Fruit fly (Drosophila melanogaster) whole organism, embryonic: ENCODE results near the gene Iyd.

Experiments
- Asciz ChIP-seq: fragments of 200-800 bp; sonication (Bioruptor generic); optimal IDR thresholded peaks from 2 replicates; lab custom pipeline; 2017; ENCODE audit warnings: missing biosample characterization, mild to moderate bottlenecking, missing genetic modification characterization, missing genetic modification reagents
- Atf6 ChIP-seq: fragments of 200-800 bp; sonication (Bioruptor generic); IDR thresholded peaks from 2 replicates; pipeline ENCODE4 v1.3.6; 2022; ENCODE audit warnings: missing biosample characterization, missing genetic modification characterization
- BtbVII ChIP-seq: fragments of 200-800 bp; sonication (Bioruptor generic); optimal IDR thresholded peaks from 3 replicates; lab custom pipeline; 2017; ENCODE audit warnings: missing biosample characterization, mild to moderate bottlenecking, missing genetic modification characterization
- CG1233 ChIP-seq: fragments of 200-800 bp; sonication (Bioruptor generic); optimal IDR thresholded peaks from 4 replicates; lab custom pipeline; 2018; ENCODE audit warnings: missing biosample characterization, mild to moderate bottlenecking, missing genetic modification characterization
- CG12391 ChIP-seq: fragments of 200-800 bp; sonication (Bioruptor generic); optimal IDR thresholded peaks from 3 replicates; lab custom pipeline; 2018; ENCODE audit warnings: missing biosample characterization, mild to moderate bottlenecking, missing genetic modification characterization, moderate library complexity
- CG12659 ChIP-seq: fragments of 200-800 bp; sonication (Bioruptor generic); optimal IDR thresholded peaks from 3 replicates; lab custom pipeline; 2017; ENCODE audit warnings: mild to moderate bottlenecking, missing biosample characterization, missing genetic modification reagents, missing genetic modification characterization
- CG13775 ChIP-seq: fragments of 200-800 bp; sonication (Bioruptor generic); optimal IDR thresholded peaks from 3 replicates; lab custom pipeline; 2017; ENCODE audit warnings: missing biosample characterization, mild to moderate bottlenecking, missing genetic modification characterization
- CG14014 ChIP-seq: fragments of 200-800 bp; sonication (Bioruptor generic); IDR thresholded peaks from 2 replicates; pipeline ENCODE4 v1.3.6; 2022; ENCODE audit warnings: missing biosample characterization, missing genetic modification characterization
- CG1529 ChIP-seq: fragments of 200-800 bp; sonication (Bioruptor generic); optimal IDR thresholded peaks from 3 replicates; lab custom pipeline; 2018; ENCODE audit warnings: missing biosample characterization, missing genetic modification characterization
- CG16815 ChIP-seq: fragments of 200-800 bp; sonication (Bioruptor generic); optimal IDR thresholded peaks from 3 replicates; lab custom pipeline; 2017; ENCODE audit warnings: missing biosample characterization, mild to moderate bottlenecking, missing genetic modification characterization
- CG17612 ChIP-seq: fragments of 200-800 bp; sonication (Bioruptor generic); IDR thresholded peaks from 2 replicates; pipeline ENCODE4 v1.3.6; 2022; ENCODE audit warnings: missing biosample characterization, missing genetic modification characterization
- CG30431 ChIP-seq: fragments of 200-800 bp; sonication (Bioruptor generic); optimal IDR thresholded peaks from 2 replicates; lab custom pipeline; 2017; ENCODE audit warnings: missing biosample characterization, missing genetic modification characterization
- CG33213 ChIP-seq: fragments of 200-800 bp; sonication (Bioruptor generic); optimal IDR thresholded peaks from 3 replicates; lab custom pipeline; 2016; ENCODE audit warnings: missing biosample characterization, missing genetic modification characterization
- CG34422 ChIP-seq: fragments of 200-800 bp; sonication (Bioruptor generic); IDR thresholded peaks from 3 replicates; pipeline ENCODE4 v1.3.6; 2022; ENCODE audit warnings: missing biosample characterization, missing genetic modification characterization
- CG3995 ChIP-seq: fragments of 200-800 bp; sonication (Bioruptor generic); optimal IDR thresholded peaks from 3 replicates; lab custom pipeline; 2016; ENCODE audit warnings: missing biosample characterization, missing genetic modification characterization
- CG4328 ChIP-seq: fragments of 200-800 bp; sonication (Bioruptor generic); optimal IDR thresholded peaks from 3 replicates; lab custom pipeline; 2017; ENCODE audit warnings: missing biosample characterization, missing genetic modification reagents, missing genetic modification characterization
- CG6175 ChIP-seq: fragments of 200-800 bp; sonication (Bioruptor generic); IDR thresholded peaks from 3 replicates; pipeline ENCODE4 v1.3.6; 2022; ENCODE audit warnings: missing biosample characterization, missing genetic modification characterization
- CG6654 ChIP-seq: fragments of 200-800 bp; sonication (Bioruptor generic); optimal IDR thresholded peaks from 2 replicates; lab custom pipeline; 2017; ENCODE audit warnings: missing biosample characterization, mild to moderate bottlenecking, missing genetic modification characterization
- CG6683 ChIP-seq: fragments of 200-800 bp; sonication (Bioruptor generic); optimal IDR thresholded peaks from 2 replicates; lab custom pipeline; 2017; ENCODE audit warnings: missing biosample characterization, mild to moderate bottlenecking, missing genetic modification characterization, missing genetic modification reagents
- CG6813 ChIP-seq: fragments of 200-800 bp; sonication (Bioruptor generic); optimal IDR thresholded peaks from 2 replicates; lab custom pipeline; 2017; ENCODE audit warnings: missing biosample characterization, missing genetic modification characterization, mild to moderate bottlenecking, moderate library complexity, missing genetic modification reagents
- CG6854 ChIP-seq: fragments of 200-800 bp; sonication (Bioruptor generic); optimal IDR thresholded peaks from 3 replicates; lab custom pipeline; 2017; ENCODE audit warnings: missing biosample characterization, mild to moderate bottlenecking, missing genetic modification characterization
- CG7786 ChIP-seq: fragments of 200-800 bp; sonication (Bioruptor generic); optimal IDR thresholded peaks from 2 replicates; lab custom pipeline; 2016; ENCODE audit warnings: missing biosample characterization, missing genetic modification characterization
- CG7928 ChIP-seq: fragments of 200-800 bp; sonication (Bioruptor generic); optimal IDR thresholded peaks from 2 replicates; lab custom pipeline; 2017; ENCODE audit warnings: missing biosample characterization, mild to moderate bottlenecking, missing genetic modification characterization
- Dbx ChIP-seq: fragments of 200-800 bp; sonication (Bioruptor generic); IDR thresholded peaks from 3 replicates; pipeline ENCODE4 v1.3.6; 2022; ENCODE audit warnings: missing biosample characterization, missing genetic modification characterization
- Doc2 ChIP-seq: fragments of 200-800 bp; sonication (Bioruptor generic); IDR thresholded peaks from 2 replicates; pipeline ENCODE4 v1.3.6; 2022; ENCODE audit warnings: missing biosample characterization, missing genetic modification characterization
- Gug ChIP-seq: fragments of 200-800 bp; sonication (Bioruptor generic); IDR thresholded peaks from 4 replicates; pipeline ENCODE4 v1.3.6; 2022; ENCODE audit warnings: missing biosample characterization, missing genetic modification characterization
- H15 ChIP-seq: fragments of 200-800 bp; sonication (Bioruptor generic); IDR thresholded peaks from 3 replicates; pipeline ENCODE4 v1.3.6; 2022; ENCODE audit warnings: missing biosample characterization, missing genetic modification characterization
- H2.0 ChIP-seq: fragments of 200-800 bp; sonication (Bioruptor generic); IDR thresholded peaks from 2 replicates; pipeline ENCODE4 v1.3.6; 2022; ENCODE audit warnings: missing biosample characterization, missing genetic modification characterization
- Meics ChIP-seq: fragments of 200-800 bp; sonication (Bioruptor generic); optimal IDR thresholded peaks from 2 replicates; lab custom pipeline; 2017; ENCODE audit warnings: missing biosample characterization, mild to moderate bottlenecking, missing genetic modification characterization
- NC2β ChIP-seq: fragments of 200-800 bp; sonication (Bioruptor generic); optimal IDR thresholded peaks from 2 replicates; lab custom pipeline; 2016; ENCODE audit warnings: missing biosample characterization, missing genetic modification characterization
- NFAT ChIP-seq: fragments of 200-800 bp; sonication (Bioruptor generic); IDR thresholded peaks from 2 replicates; pipeline ENCODE4 v1.3.6; 2022; ENCODE audit warnings: missing biosample characterization, missing genetic modification characterization
- Neu2 ChIP-seq: fragments of 200-800 bp; sonication (Bioruptor generic); optimal IDR thresholded peaks from 3 replicates; lab custom pipeline; 2016; ENCODE audit warnings: missing biosample characterization, missing genetic modification characterization, borderline replicate concordance
- ac ChIP-seq: fragments of 200-800 bp; sonication (Bioruptor generic); optimal IDR thresholded peaks from 3 replicates; lab custom pipeline; 2017; ENCODE audit warnings: missing biosample characterization, mild to moderate bottlenecking, missing genetic modification characterization
- cg ChIP-seq: fragments of 200-800 bp; sonication (Bioruptor generic); optimal IDR thresholded peaks from 3 replicates; lab custom pipeline; 2019; ENCODE audit warnings: missing biosample characterization, mild to moderate bottlenecking, missing genetic modification characterization, moderate library complexity
- dm ChIP-seq: fragments of 200-800 bp; sonication (Bioruptor generic); optimal IDR thresholded peaks from 3 replicates; lab custom pipeline; 2016; ENCODE audit warnings: missing biosample characterization, missing genetic modification characterization
- dmrt11E ChIP-seq: fragments of 200-800 bp; sonication (Bioruptor generic); optimal IDR thresholded peaks from 3 replicates; lab custom pipeline; 2018; ENCODE audit warnings: missing biosample characterization, mild to moderate bottlenecking, missing genetic modification characterization, moderate library complexity
- dmrt99B ChIP-seq: fragments of 200-800 bp; sonication (Bioruptor generic); optimal IDR thresholded peaks from 2 replicates; lab custom pipeline; 2018; ENCODE audit warnings: missing biosample characterization, mild to moderate bottlenecking, missing genetic modification characterization, moderate library complexity
- dpn ChIP-seq, 2 experiments: fragments of 200-800 bp; sonication (Bioruptor generic); optimal IDR thresholded peaks; 3 replicates each; lab custom pipeline; 2016; ENCODE audit warnings: missing biosample characterization in 2 of 2, missing genetic modification characterization in 2 of 2
- fd64A ChIP-seq: fragments of 200-800 bp; sonication (Bioruptor generic); optimal IDR thresholded peaks from 3 replicates; lab custom pipeline; 2018; ENCODE audit warnings: missing biosample characterization, mild to moderate bottlenecking, missing genetic modification characterization
- mirr ChIP-seq: fragments of 200-800 bp; sonication (Bioruptor generic); optimal IDR thresholded peaks from 3 replicates; lab custom pipeline; 2018; ENCODE audit warnings: missing biosample characterization, mild to moderate bottlenecking, missing genetic modification characterization
- nau ChIP-seq: fragments of 200-800 bp; sonication (Bioruptor generic); optimal IDR thresholded peaks from 3 replicates; lab custom pipeline; 2017; ENCODE audit warnings: missing biosample characterization, mild to moderate bottlenecking, missing genetic modification characterization, missing genetic modification reagents
- odd ChIP-seq: fragments of 200-800 bp; sonication (Bioruptor generic); optimal IDR thresholded peaks from 2 replicates; lab custom pipeline; 2017; ENCODE audit warnings: missing biosample characterization, mild to moderate bottlenecking, missing genetic modification characterization
- pan ChIP-seq, 4 experiments: fragments of >200 bp in 3 of 4; fragments of 200-800 bp in 1 of 4; sonication (Bioruptor generic) in 1 of 4; optimal IDR thresholded peaks in 3 of 4; IDR thresholded peaks in 1 of 4; 2 replicates each; pipeline versions ENCODE4 v1.3.6 to Lab custom; 2017 to 2022; ENCODE audit warnings: missing biosample characterization in 2 of 4, missing genetic modification characterization in 2 of 4, mixed read lengths in 1 of 4
- pho ChIP-seq: fragments of 200-800 bp; sonication (Bioruptor generic); optimal IDR thresholded peaks from 2 replicates; lab custom pipeline; 2016; ENCODE audit warnings: missing biosample characterization, missing genetic modification characterization
- rib ChIP-seq: fragments of 200-800 bp; sonication (Bioruptor generic); IDR thresholded peaks from 2 replicates; pipeline ENCODE4 v1.3.6; 2022; ENCODE audit warnings: missing biosample characterization, missing genetic modification characterization
- scrt ChIP-seq: fragments of 200-800 bp; sonication (Bioruptor generic); optimal IDR thresholded peaks from 2 replicates; lab custom pipeline; 2018; ENCODE audit warnings: missing biosample characterization, mild to moderate bottlenecking, missing genetic modification characterization, moderate library complexity
- sens-2 ChIP-seq: fragments of 200-800 bp; sonication (Bioruptor generic); IDR thresholded peaks from 2 replicates; pipeline ENCODE4 v1.3.6; 2022; ENCODE audit warnings: missing biosample characterization, missing genetic modification characterization
- sob ChIP-seq: fragments of 200-800 bp; sonication (Bioruptor generic); IDR thresholded peaks from 2 replicates; pipeline ENCODE4 v1.3.6; 2022; ENCODE audit warnings: missing biosample characterization, missing genetic modification characterization
- tap ChIP-seq: fragments of 200-800 bp; optimal IDR thresholded peaks from 3 replicates; lab custom pipeline; 2019; ENCODE audit warnings: missing biosample characterization, mild to moderate bottlenecking, missing genetic modification characterization, moderate library complexity
- twi ChIP-seq: fragments of 200-800 bp; optimal IDR thresholded peaks from 2 replicates; lab custom pipeline; 2019; ENCODE audit warnings: missing biosample characterization, mild to moderate bottlenecking, missing genetic modification characterization, moderate library complexity
- vfl ChIP-seq: fragments of 200-800 bp; sonication (Bioruptor generic); optimal IDR thresholded peaks from 2 replicates; lab custom pipeline; 2016; ENCODE audit warnings: missing biosample characterization, missing genetic modification characterization

The Iyd gene

dm6 chr3L:11049414-11049813 is 46.6 kb downstream of the Iyd start (continued):
- TF ChIP-seq dmrt99B (peak; percentile 5), rib (GFP tag; lab: Robert Waterston, UW) (peak; percentile 51; the same call in 1 of the 2 replicates), CG4328 (GFP tag; lab: Kevin White, UChicago) (peak; percentile 37), nau (GFP tag; lab: Kevin White, UChicago) (peak; percentile 45), CG12391 (no peak), fd64A (GFP tag; lab: Kevin White, UChicago) (peak; percentile 18), scrt (GFP tag; lab: Kevin White, UChicago) (peak; percentile 42), CG14014 (GFP tag; lab: Robert Waterston, UW) (peak; percentile 13; the same call in 1 of the 2 replicates), CG30431 (GFP tag; lab: Kevin White, UChicago) (no peak), CG6175 (no peak), H15 (GFP tag; lab: Robert Waterston, UW) (no peak), dmrt11E (tag; lab: Kevin White, UChicago) (no peak), dm (GFP tag; lab: Kevin White, UChicago) (no peak), sob (peak; percentile 45; the same call in 1 of the 2 replicates), odd (GFP tag; lab: Kevin White, UChicago) (peak; percentile 29), BtbVII (GFP tag; lab: Kevin White, UChicago) (peak; percentile 38), Gug (GFP tag; lab: Robert Waterston, UW) (no peak), CG3995 (GFP tag; lab: Kevin White, UChicago) (peak; percentile 4), CG17612 (GFP tag; lab: Robert Waterston, UW) (no peak), mirr (GFP tag; lab: Kevin White, UChicago) (peak; percentile 3), H2.0 (GFP tag; lab: Robert Waterston, UW) (no peak), Atf6 (peak; percentile 43; the same call in 1 of the 2 replicates), CG6854 (GFP tag; lab: Kevin White, UChicago) (peak; percentile 36), CG33213 (GFP tag; lab: Kevin White, UChicago) (no peak), CG6813 (GFP tag; lab: Kevin White, UChicago) (peak; percentile 61), dpn (GFP tag; optimal IDR thresholded peaks at IDR 0.05; lab: Kevin White, UChicago) (peak in 1 of 2 experiments; percentile 16), pan (optimal IDR thresholded peaks at IDR 0.05; lab: Kevin White, UChicago) (no peak), pan (GFP tag; optimal IDR thresholded peaks at IDR 0.05 in 1 of 2, IDR thresholded peaks at IDR 0.05 in 1 of 2) (no peak), CG1529 (no peak), NFAT (GFP tag; lab: Robert Waterston, UW) (no peak), NC2β (no peak), Neu2 (GFP tag; lab: Kevin White, UChicago) (no peak), pho (no peak), twi (no peak), ac (GFP tag; lab: Kevin White, UChicago) (no peak), CG16815 (GFP tag; lab: Kevin White, UChicago) (no peak), CG6654 (GFP tag; lab: Kevin White, UChicago) (no peak), CG1233 (GFP tag; lab: Kevin White, UChicago) (peak; percentile 6), Asciz (GFP tag; lab: Kevin White, UChicago) (peak; percentile 34), Dbx (GFP tag; lab: Robert Waterston, UW) (0 out of 3 replicates have a peak, but pooled peaks have one; percentile 47), CG34422 (GFP tag; lab: Robert Waterston, UW) (no peak), Doc2 (GFP tag; lab: Robert Waterston, UW) (no peak), CG13775 (no peak), CG12659 (peak; percentile 24), sens-2 (GFP tag; lab: Robert Waterston, UW) (no peak), cg (GFP tag; lab: Kevin White, UChicago) (no peak), CG7786 (GFP tag; lab: Kevin White, UChicago) (no peak), vfl (no peak), tap (tag; lab: Kevin White, UChicago) (no peak), Meics (peak; percentile 54), CG6683 (GFP tag; lab: Kevin White, UChicago) (peak; percentile 27), CG7928 (GFP tag; lab: Kevin White, UChicago) (no peak)
